Worm (Caenorhabditis elegans) whole organism, young adult: Measurements from ENCODE around the gene K09C6.2.
A peak's percentile ranks its signal among the peaks of the same experiment; 100 is the strongest.

Experiments used
- B0336.3 ChIP-seq: fragments of 200-800 bp; sonication (Bioruptor generic); IDR thresholded peaks from 2 replicates; pipeline ENCODE4 v1.3.6; 2022; ENCODE audit warnings: missing genetic modification characterization, missing compliant biosample characterization
- F33H1.4 ChIP-seq: fragments of 200-800 bp; sonication (Bioruptor generic); IDR thresholded peaks from 2 replicates; pipeline ENCODE4 v1.3.6; 2022; ENCODE audit warnings: missing genetic modification reagents, missing genetic modification characterization, missing compliant biosample characterization
- F37B4.10 ChIP-seq: fragments of 200-800 bp; sonication (Bioruptor generic); IDR thresholded peaks from 2 replicates; pipeline ENCODE4 v1.3.6; 2022; ENCODE audit warnings: missing genetic modification characterization, missing compliant biosample characterization
- F39B2.1 ChIP-seq: fragments of 200-800 bp; sonication (Bioruptor generic); IDR thresholded peaks from 2 replicates; pipeline ENCODE4 v1.3.6; 2022; ENCODE audit warnings: missing genetic modification reagents, missing genetic modification characterization, missing compliant biosample characterization
- F52B5.7 ChIP-seq: sonication (generic microtip); optimal IDR thresholded peaks from 2 replicates; lab custom pipeline; 2016; ENCODE audit warnings: mild to moderate bottlenecking, missing genetic modification characterization, missing compliant biosample characterization
- K12H6.12 ChIP-seq: fragments of 200-800 bp; sonication (Bioruptor generic); optimal IDR thresholded peaks from 2 replicates; lab custom pipeline; 2018; ENCODE audit warnings: mild to moderate bottlenecking, missing genetic modification characterization, missing compliant biosample characterization
- Y56A3A.18 ChIP-seq: fragments of 200-800 bp; sonication (Bioruptor generic); IDR thresholded peaks from 2 replicates; pipeline ENCODE4 v1.3.6; 2022; ENCODE audit warnings: missing genetic modification reagents, missing genetic modification characterization, missing compliant biosample characterization
- athp-1 ChIP-seq: sonication (generic microtip); optimal IDR thresholded peaks from 2 replicates; lab custom pipeline; 2017; ENCODE audit warnings: mild to moderate bottlenecking, missing genetic modification characterization, missing compliant biosample characterization
- attf-5 ChIP-seq: fragments of 200-800 bp; sonication (Bioruptor generic); optimal IDR thresholded peaks from 2 replicates; lab custom pipeline; 2018; ENCODE audit warnings: mild to moderate bottlenecking, missing genetic modification characterization, missing compliant biosample characterization
- ceh-100 ChIP-seq: fragments of 200-800 bp; sonication (Bioruptor generic); IDR thresholded peaks from 2 replicates; pipeline ENCODE4 v1.3.6; 2022; ENCODE audit warnings: missing genetic modification reagents, missing genetic modification characterization, missing compliant biosample characterization
- ceh-27 ChIP-seq: fragments of 200-800 bp; sonication (Bioruptor generic); optimal IDR thresholded peaks from 2 replicates; lab custom pipeline; 2018; ENCODE audit warnings: mild to moderate bottlenecking, missing genetic modification characterization, moderate library complexity, missing compliant biosample characterization
- ceh-79 ChIP-seq: sonication (generic microtip); optimal IDR thresholded peaks from 2 replicates; lab custom pipeline; 2017; ENCODE audit warnings: mild to moderate bottlenecking, missing genetic modification characterization, missing compliant biosample characterization
- dpl-1 ChIP-seq: fragments of 150-350 bp; optimal IDR thresholded peaks from 2 replicates; lab custom pipeline; 2014; ENCODE audit warnings: missing biosample characterization, missing genetic modification reagents, missing genetic modification characterization
- efl-1 ChIP-seq: fragments of 150-350 bp; optimal IDR thresholded peaks from 2 replicates; lab custom pipeline; 2014; ENCODE audit warnings: missing biosample characterization, missing genetic modification reagents, missing genetic modification characterization
- egrh-3 ChIP-seq: fragments of 200-800 bp; sonication (Bioruptor generic); IDR thresholded peaks from 2 replicates; pipeline ENCODE4 v1.3.6; 2022; ENCODE audit warnings: missing genetic modification reagents, missing genetic modification characterization, missing compliant biosample characterization
- him-1 ChIP-seq: sonication (generic microtip); optimal IDR thresholded peaks from 2 replicates; lab custom pipeline; 2016; ENCODE audit warnings: missing genotype, missing genetic modification reagents, missing genetic modification characterization, missing compliant biosample characterization
- hmg-1.2 ChIP-seq: fragments of 200-800 bp; sonication (Bioruptor generic); IDR thresholded peaks from 2 replicates; pipeline ENCODE4 v1.3.6; 2022; ENCODE audit warnings: missing genetic modification reagents, missing genetic modification characterization, missing compliant biosample characterization
- hsf-1 ChIP-seq: fragments of 200-800 bp; sonication (Bioruptor generic); IDR thresholded peaks from 2 replicates; pipeline ENCODE4 v1.3.6; 2022; ENCODE audit warnings: missing genetic modification reagents, missing genetic modification characterization, missing compliant biosample characterization
- lag-1 ChIP-seq: fragments of 200-800 bp; sonication (Bioruptor generic); IDR thresholded peaks from 2 replicates; pipeline ENCODE4 v1.3.6; 2022; ENCODE audit warnings: missing genetic modification reagents, missing genetic modification characterization, missing compliant biosample characterization
- lin-35 ChIP-seq, 3 experiments: fragments of 150-350 bp in 2 of 3; sonication (generic microtip) in 1 of 3; optimal IDR thresholded peaks; 2 replicates each; lab custom pipeline; 2014 to 2018; ENCODE audit warnings: missing biosample characterization in 3 of 3, missing genetic modification characterization in 3 of 3, missing genetic modification reagents in 3 of 3
- lin-40 ChIP-seq: sonication (generic microtip); optimal IDR thresholded peaks from 2 replicates; lab custom pipeline; 2016; ENCODE audit warnings: missing genetic modification characterization, mild to moderate bottlenecking, missing compliant biosample characterization, missing genotype, missing genetic modification reagents
- lin-54 ChIP-seq: fragments of 200-800 bp; sonication (Bioruptor generic); optimal IDR thresholded peaks from 2 replicates; lab custom pipeline; 2018; ENCODE audit warnings: mild to moderate bottlenecking, missing genetic modification characterization, missing compliant biosample characterization
- lsl-1 ChIP-seq: fragments of 200-800 bp; sonication (Bioruptor generic); optimal IDR thresholded peaks from 2 replicates; lab custom pipeline; 2018; ENCODE audit warnings: mild to moderate bottlenecking, missing genetic modification characterization, moderate library complexity, missing compliant biosample characterization
- madf-3 ChIP-seq: fragments of 200-800 bp; sonication (Bioruptor generic); IDR thresholded peaks from 2 replicates; pipeline ENCODE4 v1.3.6; 2022; ENCODE audit warnings: missing genetic modification reagents, missing genetic modification characterization, missing compliant biosample characterization
- madf-6 ChIP-seq: fragments of 200-800 bp; sonication (Bioruptor generic); IDR thresholded peaks from 2 replicates; pipeline ENCODE4 v1.3.6; 2022; ENCODE audit warnings: missing genetic modification reagents, missing genetic modification characterization, missing compliant biosample characterization
- mcd-1 ChIP-seq: fragments of 200-800 bp; sonication (Bioruptor generic); IDR thresholded peaks from 2 replicates; pipeline ENCODE4 v1.3.6; 2022; ENCODE audit warnings: missing genetic modification reagents, missing genetic modification characterization, missing compliant biosample characterization
- mel-28 ChIP-seq: sonication (generic microtip); optimal IDR thresholded peaks from 2 replicates; lab custom pipeline; 2016; ENCODE audit warnings: borderline replicate concordance, mild to moderate bottlenecking, missing genetic modification characterization, missing compliant biosample characterization
- nfya-1 ChIP-seq: sonication (generic microtip); optimal IDR thresholded peaks from 2 replicates; lab custom pipeline; 2017; ENCODE audit warnings: antibody characterized with exemption, missing compliant biosample characterization, missing genetic modification characterization, borderline replicate concordance; ENCODE audit not compliant: insufficient read depth
- rcor-1 ChIP-seq: fragments of 200-800 bp; sonication (Bioruptor generic); IDR thresholded peaks from 2 replicates; pipeline ENCODE4 v1.3.6; 2022; ENCODE audit warnings: missing genetic modification reagents, missing genetic modification characterization, missing compliant biosample characterization
- sea-2 ChIP-seq: fragments of 200-800 bp; sonication (Bioruptor generic); IDR thresholded peaks from 2 replicates; pipeline ENCODE4 v1.3.6; 2022; ENCODE audit warnings: missing genetic modification characterization, missing compliant biosample characterization
- snpc-1.3 ChIP-seq: sonication (generic microtip); optimal IDR thresholded peaks from 2 replicates; lab custom pipeline; 2017; ENCODE audit warnings: missing genetic modification characterization, mild to moderate bottlenecking, missing compliant biosample characterization, antibody characterized with exemption, moderate library complexity, missing genotype, missing genetic modification reagents; ENCODE audit not compliant: insufficient read depth
- snpc-3.4 ChIP-seq: sonication (generic microtip); optimal IDR thresholded peaks from 2 replicates; lab custom pipeline; 2017; ENCODE audit warnings: missing genetic modification characterization, mild to moderate bottlenecking, missing compliant biosample characterization, antibody characterized with exemption, moderate library complexity, missing genotype, missing genetic modification reagents
- snpc-4 ChIP-seq, 5 experiments: fragments of 150-350 bp in 1 of 5; sonication (generic microtip) in 4 of 5; optimal IDR thresholded peaks; 2 replicates each; lab custom pipeline; 2014 to 2018; ENCODE audit warnings: missing genetic modification characterization in 5 of 5, missing biosample characterization in 3 of 5, antibody characterized with exemption in 2 of 5, mild to moderate bottlenecking in 2 of 5, missing compliant biosample characterization in 2 of 5, missing genotype in 2 of 5, moderate library complexity in 2 of 5, missing genetic modification reagents in 1 of 5
- tbp1 ChIP-seq: fragments of 200-800 bp; sonication (Bioruptor generic); optimal IDR thresholded peaks from 2 replicates; lab custom pipeline; 2018; ENCODE audit warnings: mild to moderate bottlenecking, missing genetic modification characterization, missing compliant biosample characterization
- tlf-1 ChIP-seq: fragments of 200-800 bp; sonication (Bioruptor generic); optimal IDR thresholded peaks from 2 replicates; lab custom pipeline; 2018; ENCODE audit warnings: mild to moderate bottlenecking, missing genetic modification characterization, missing compliant biosample characterization
- zfh-2 ChIP-seq: fragments of 200-800 bp; sonication (Bioruptor generic); conservative IDR thresholded peaks from 2 replicates; pipeline ENCODE4 v1.3.6; 2022; ENCODE audit warnings: missing genetic modification reagents, missing genetic modification characterization, missing compliant biosample characterization
- ztf-25 ChIP-seq: fragments of 200-800 bp; sonication (Bioruptor generic); IDR thresholded peaks from 2 replicates; pipeline ENCODE4 v1.3.6; 2022; ENCODE audit warnings: missing genetic modification reagents, missing genetic modification characterization, missing compliant biosample characterization
- ztf-28 ChIP-seq: fragments of 200-800 bp; sonication (Bioruptor generic); IDR thresholded peaks from 2 replicates; pipeline ENCODE4 v1.3.6; 2022; ENCODE audit warnings: missing genetic modification reagents, missing genetic modification characterization, missing compliant biosample characterization

Gene K09C6.2

ce11 chrV:904232-904983 lies 47.8 kb downstream of the K09C6.2 start, which contains the start of gene trm-2A:
trm-2A (plus strand) TSS chrV:904963.
- TF ChIP-seq ztf-25 = no peak
- no peak for TF ChIP-seq him-1
- no peak for TF ChIP-seq rcor-1
- no peak for TF ChIP-seq lag-1 (GFP tag; lab: Robert Waterston, UW)
- peak; percentile 97 for TF ChIP-seq mcd-1 (GFP tag; lab: Robert Waterston, UW)
- no peak for TF ChIP-seq snpc-4 (GFP tag; optimal IDR thresholded peaks at IDR 0.05; lab: Kevin White, UChicago)
- peak in 1 of 4 experiments; percentile 33 for TF ChIP-seq snpc-4 (tag; optimal IDR thresholded peaks at IDR 0.05; lab: Kevin White, UChicago)
- TF ChIP-seq mel-28 (tag; lab: Kevin White, UChicago) = no peak
- peak; percentile 70 for TF ChIP-seq snpc-3.4
- TF ChIP-seq efl-1 (GFP tag; lab: Kevin White, UChicago) = peak; percentile 76
- TF ChIP-seq ceh-100 (GFP tag; lab: Robert Waterston, UW) = 0 out of 2 replicates have a peak, but pooled peaks have one; percentile 22
- TF ChIP-seq Y56A3A.18 = no peak
- peak; percentile 37; the same call in 1 of the 2 replicates for TF ChIP-seq zfh-2 (GFP tag; lab: Robert Waterston, UW)
- TF ChIP-seq ceh-79 (tag; lab: Kevin White, UChicago) = no peak
- TF ChIP-seq hsf-1 (GFP tag; lab: Robert Waterston, UW) = no peak
- peak in 2 of 3 experiments; percentile 15 to 91 for TF ChIP-seq lin-35 (GFP tag; optimal IDR thresholded peaks at IDR 0.05; lab: Kevin White, UChicago)
- TF ChIP-seq dpl-1 (GFP tag; lab: Kevin White, UChicago) = peak; percentile 74
- peak; percentile 94 for TF ChIP-seq lin-54 (GFP tag; lab: Kevin White, UChicago)
- TF ChIP-seq snpc-1.3 (tag; lab: Kevin White, UChicago) = peak; percentile 52
- TF ChIP-seq sea-2 = no peak
- TF ChIP-seq attf-5 (GFP tag; lab: Kevin White, UChicago) = peak; percentile 15
- TF ChIP-seq F39B2.1 = no peak
- 0 out of 2 replicates have a peak, but pooled peaks have one; percentile 61 for TF ChIP-seq F37B4.10 (GFP tag; lab: Robert Waterston, UW)
- no peak for TF ChIP-seq F52B5.7 (tag; lab: Kevin White, UChicago)
- 0 out of 2 replicates have a peak, but pooled peaks have one; percentile 38 for TF ChIP-seq madf-3 (GFP tag; lab: Robert Waterston, UW)
- no peak for TF ChIP-seq athp-1 (tag; lab: Kevin White, UChicago)
- TF ChIP-seq hmg-1.2 = peak; percentile 30; the same call in 1 of the 2 replicates
- no peak for TF ChIP-seq nfya-1
- TF ChIP-seq K12H6.12 = no peak
- peak; percentile 50; the same call in 1 of the 2 replicates for TF ChIP-seq madf-6
- TF ChIP-seq F33H1.4 (GFP tag; lab: Robert Waterston, UW) = 0 out of 2 replicates have a peak, but pooled peaks have one; percentile 14
- peak; percentile 27 for TF ChIP-seq tbp1 (GFP tag; lab: Kevin White, UChicago)
- TF ChIP-seq B0336.3 (GFP tag; lab: Robert Waterston, UW) = no peak
- peak; percentile 11 for TF ChIP-seq ceh-27
- no peak for TF ChIP-seq tlf-1
- peak; percentile 18 for TF ChIP-seq lsl-1 (GFP tag; lab: Kevin White, UChicago)
- TF ChIP-seq lin-40 (tag; lab: Kevin White, UChicago) = peak; percentile 45
- no peak for TF ChIP-seq ztf-28

- peak; percentile 60; the same call in 1 of the 2 replicates for TF ChIP-seq egrh-3
- TF ChIP-seq dpl-1 (GFP tag; lab: Kevin White, UChicago) = no peak
- 0 out of 2 replicates have a peak, but pooled peaks have one; percentile 10 for TF ChIP-seq mcd-1 (GFP tag; lab: Robert Waterston, UW)
- peak; percentile 76 for TF ChIP-seq zfh-2 (GFP tag; lab: Robert Waterston, UW)
- no peak for TF ChIP-seq B0336.3 (GFP tag; lab: Robert Waterston, UW)
Measured at ce11 chrV:908681-909080, 52.0 kb downstream of the K09C6.2 start.
